Worm (Caenorhabditis elegans) whole organism, young adult: ENCODE measurements around the gene lge-1.

Experiments used
- B0019.2 ChIP-seq: fragments of 200-800 bp; sonication (Bioruptor generic); conservative IDR thresholded peaks from 2 replicates; pipeline ENCODE4 v1.3.6; 2022; ENCODE audit warnings: missing genetic modification reagents, missing genetic modification characterization, missing compliant biosample characterization
- C06A6.2 ChIP-seq: fragments of 200-800 bp; sonication (Bioruptor generic); conservative IDR thresholded peaks from 2 replicates; pipeline ENCODE4 v1.3.6; 2022; ENCODE audit warnings: missing genetic modification characterization, missing compliant biosample characterization
- F22D6.2 ChIP-seq: sonication (generic microtip); optimal IDR thresholded peaks from 2 replicates; lab custom pipeline; 2016; ENCODE audit warnings: mild to moderate bottlenecking, missing genetic modification characterization, missing compliant biosample characterization
- F49E8.2 ChIP-seq: sonication (generic microtip); optimal IDR thresholded peaks from 3 replicates; lab custom pipeline; 2017; ENCODE audit warnings: missing genetic modification characterization, mild to moderate bottlenecking, missing compliant biosample characterization, antibody characterized with exemption, moderate library complexity; ENCODE audit not compliant: insufficient read depth
- F55B11.4 ChIP-seq: sonication (generic microtip); optimal IDR thresholded peaks from 2 replicates; lab custom pipeline; 2016; ENCODE audit warnings: missing compliant biosample characterization, missing genetic modification characterization, borderline replicate concordance; ENCODE audit not compliant: insufficient read depth
- K11D2.4 ChIP-seq: fragments of 200-800 bp; sonication (Bioruptor generic); IDR thresholded peaks from 2 replicates; pipeline ENCODE4 v1.3.6; 2022; ENCODE audit warnings: missing genetic modification reagents, missing genetic modification characterization, missing compliant biosample characterization
- Y53G8AR.9 ChIP-seq: fragments of 200-800 bp; sonication (Bioruptor generic); conservative IDR thresholded peaks from 2 replicates; pipeline ENCODE4 v1.3.6; 2022; ENCODE audit warnings: missing genetic modification reagents, missing genetic modification characterization, missing compliant biosample characterization
- aptf-2 ChIP-seq: fragments of 200-800 bp; sonication (Bioruptor generic); conservative IDR thresholded peaks from 2 replicates; pipeline ENCODE4 v1.3.6; 2022; ENCODE audit warnings: missing genetic modification reagents, missing genetic modification characterization, missing compliant biosample characterization
- bed-1 ChIP-seq: fragments of 200-800 bp; sonication (Bioruptor generic); IDR thresholded peaks from 2 replicates; pipeline ENCODE4 v1.3.6; 2022; ENCODE audit warnings: missing genetic modification reagents, missing genetic modification characterization, missing compliant biosample characterization
- bed-2 ChIP-seq: fragments of 200-800 bp; sonication (Bioruptor generic); IDR thresholded peaks from 2 replicates; pipeline ENCODE4 v1.3.6; 2022; ENCODE audit warnings: missing genetic modification reagents, missing genetic modification characterization, missing compliant biosample characterization
- ccch-3 ChIP-seq: fragments of 200-800 bp; sonication (Bioruptor generic); optimal IDR thresholded peaks from 2 replicates; lab custom pipeline; 2018; ENCODE audit warnings: mild to moderate bottlenecking, missing genetic modification characterization, missing compliant biosample characterization
- cebp-1 ChIP-seq, 2 experiments: fragments of 200-800 bp in 1 of 2; sonication (Bioruptor generic) in 1 of 2; sonication (generic microtip) in 1 of 2; IDR thresholded peaks in 1 of 2; optimal IDR thresholded peaks in 1 of 2; 2 replicates each; pipeline versions ENCODE4 v1.3.6 to Lab custom; 2017 to 2022; ENCODE audit warnings: missing compliant biosample characterization in 2 of 2, missing genetic modification characterization in 2 of 2, mild to moderate bottlenecking in 1 of 2, missing genetic modification reagents in 1 of 2, moderate library complexity in 1 of 2
- cebp-2 ChIP-seq: fragments of 200-800 bp; sonication (Bioruptor generic); IDR thresholded peaks from 2 replicates; pipeline ENCODE4 v1.3.6; 2022; ENCODE audit warnings: missing genetic modification characterization, missing compliant biosample characterization
- ceh-58 ChIP-seq: fragments of 200-800 bp; sonication (Bioruptor generic); IDR thresholded peaks from 2 replicates; pipeline ENCODE4 v1.3.6; 2022; ENCODE audit warnings: missing genetic modification characterization, missing compliant biosample characterization
- chd-7 ChIP-seq: sonication (generic microtip); optimal IDR thresholded peaks from 2 replicates; lab custom pipeline; 2016; ENCODE audit warnings: mild to moderate bottlenecking, missing genetic modification characterization, moderate library complexity, missing compliant biosample characterization
- dpff-1 ChIP-seq: sonication (generic microtip); optimal IDR thresholded peaks from 2 replicates; lab custom pipeline; 2017; ENCODE audit warnings: mild to moderate bottlenecking, missing genetic modification characterization, missing compliant biosample characterization
- dpl-1 ChIP-seq: fragments of 150-350 bp; optimal IDR thresholded peaks from 2 replicates; lab custom pipeline; 2014; ENCODE audit warnings: missing biosample characterization, missing genetic modification reagents, missing genetic modification characterization
- efl-1 ChIP-seq: fragments of 150-350 bp; optimal IDR thresholded peaks from 2 replicates; lab custom pipeline; 2014; ENCODE audit warnings: missing biosample characterization, missing genetic modification reagents, missing genetic modification characterization
- egl-44 ChIP-seq: fragments of 200-800 bp; sonication (Bioruptor generic); IDR thresholded peaks from 2 replicates; pipeline ENCODE4 v1.3.6; 2022; ENCODE audit warnings: missing genetic modification reagents, missing genetic modification characterization, missing compliant biosample characterization
- ets-4 ChIP-seq: fragments of 200-800 bp; sonication (Bioruptor generic); optimal IDR thresholded peaks from 2 replicates; lab custom pipeline; 2018; ENCODE audit warnings: mild to moderate bottlenecking, missing genetic modification characterization, missing compliant biosample characterization
- gei-17 ChIP-seq: fragments of 200-800 bp; sonication (Bioruptor generic); optimal IDR thresholded peaks from 2 replicates; lab custom pipeline; 2018; ENCODE audit warnings: mild to moderate bottlenecking, missing genetic modification characterization, missing compliant biosample characterization
- hlh-12 ChIP-seq: sonication (generic microtip); optimal IDR thresholded peaks from 2 replicates; lab custom pipeline; 2016; ENCODE audit warnings: missing genetic modification characterization, missing compliant biosample characterization
- hmg-1.2 ChIP-seq: fragments of 200-800 bp; sonication (Bioruptor generic); IDR thresholded peaks from 2 replicates; pipeline ENCODE4 v1.3.6; 2022; ENCODE audit warnings: missing genetic modification reagents, missing genetic modification characterization, missing compliant biosample characterization
- hmg-20 ChIP-seq: fragments of 200-800 bp; sonication (Bioruptor generic); IDR thresholded peaks from 2 replicates; pipeline ENCODE4 v1.3.6; 2022; ENCODE audit warnings: missing genetic modification reagents, missing genetic modification characterization, missing compliant biosample characterization
- hrde-1 ChIP-seq: sonication (generic microtip); optimal IDR thresholded peaks from 2 replicates; lab custom pipeline; 2016; ENCODE audit warnings: missing genetic modification characterization, mild to moderate bottlenecking, missing compliant biosample characterization, moderate library complexity, missing genotype, missing genetic modification reagents, borderline replicate concordance
- lin-26 ChIP-seq: fragments of 200-800 bp; sonication (Bioruptor generic); IDR thresholded peaks from 2 replicates; pipeline ENCODE4 v1.3.6; 2022; ENCODE audit warnings: missing genetic modification reagents, missing genetic modification characterization, missing compliant biosample characterization
- lin-54 ChIP-seq: fragments of 200-800 bp; sonication (Bioruptor generic); optimal IDR thresholded peaks from 2 replicates; lab custom pipeline; 2018; ENCODE audit warnings: mild to moderate bottlenecking, missing genetic modification characterization, missing compliant biosample characterization
- lir-1 ChIP-seq: fragments of 200-800 bp; sonication (Bioruptor generic); conservative IDR thresholded peaks from 2 replicates; pipeline ENCODE4 v1.3.6; 2022; ENCODE audit warnings: missing genetic modification reagents, missing genetic modification characterization, missing compliant biosample characterization
- mxl-1 ChIP-seq: sonication (generic microtip); optimal IDR thresholded peaks from 2 replicates; lab custom pipeline; 2016; ENCODE audit warnings: missing genetic modification characterization, missing compliant biosample characterization
- nhr-120 ChIP-seq: fragments of 200-800 bp; sonication (Bioruptor generic); IDR thresholded peaks from 2 replicates; pipeline ENCODE4 v1.3.6; 2022; ENCODE audit warnings: missing genetic modification characterization, missing compliant biosample characterization
- nhr-27 ChIP-seq: fragments of 200-800 bp; sonication (Bioruptor generic); optimal IDR thresholded peaks from 2 replicates; lab custom pipeline; 2018; ENCODE audit warnings: mild to moderate bottlenecking, missing genetic modification characterization, moderate library complexity, missing compliant biosample characterization
- nhr-80 ChIP-seq: sonication (generic microtip); optimal IDR thresholded peaks from 2 replicates; lab custom pipeline; 2016; ENCODE audit warnings: missing genetic modification characterization, missing compliant biosample characterization
- nhr-90 ChIP-seq: sonication (generic microtip); optimal IDR thresholded peaks from 2 replicates; lab custom pipeline; 2016; ENCODE audit warnings: missing genotype, mild to moderate bottlenecking, missing genetic modification characterization, missing compliant biosample characterization
- rcor-1 ChIP-seq: fragments of 200-800 bp; sonication (Bioruptor generic); IDR thresholded peaks from 2 replicates; pipeline ENCODE4 v1.3.6; 2022; ENCODE audit warnings: missing genetic modification reagents, missing genetic modification characterization, missing compliant biosample characterization
- rec-8 ChIP-seq, 2 experiments: sonication (generic microtip); optimal IDR thresholded peaks; 2 replicates each; lab custom pipeline; 2016; ENCODE audit warnings: mild to moderate bottlenecking in 2 of 2, missing genetic modification characterization in 2 of 2, missing genetic modification reagents in 2 of 2, missing genotype in 2 of 2, missing biosample characterization in 1 of 2, missing compliant biosample characterization in 1 of 2, moderate library complexity in 1 of 2
- repo-1 ChIP-seq: sonication (generic microtip); optimal IDR thresholded peaks from 2 replicates; lab custom pipeline; 2017; ENCODE audit warnings: mild to moderate bottlenecking, missing genetic modification characterization, missing compliant biosample characterization
- rpc-1 ChIP-seq, 2 experiments: fragments of 150-350 bp in 1 of 2; sonication (generic microtip) in 1 of 2; optimal IDR thresholded peaks; 2 replicates each; lab custom pipeline; 2014 to 2018; ENCODE audit warnings: missing biosample characterization in 1 of 2, missing genetic modification characterization in 1 of 2, missing genetic modification reagents in 1 of 2, missing genotype in 1 of 2
- sdz-38 ChIP-seq: sonication (generic microtip); optimal IDR thresholded peaks from 2 replicates; lab custom pipeline; 2016; ENCODE audit warnings: missing genotype, missing genetic modification characterization, missing compliant biosample characterization
- snpc-3.4 ChIP-seq: sonication (generic microtip); optimal IDR thresholded peaks from 2 replicates; lab custom pipeline; 2017; ENCODE audit warnings: missing genetic modification characterization, mild to moderate bottlenecking, missing compliant biosample characterization, antibody characterized with exemption, moderate library complexity, missing genotype, missing genetic modification reagents
- tbx-9 ChIP-seq: sonication (generic microtip); optimal IDR thresholded peaks from 2 replicates; lab custom pipeline; 2016; ENCODE audit warnings: borderline replicate concordance, missing genetic modification characterization, inconsistent platforms, missing compliant biosample characterization
- unc-62 ChIP-seq: fragments of 150-350 bp; optimal IDR thresholded peaks from 2 replicates; lab custom pipeline; 2014; ENCODE audit warnings: missing biosample characterization, missing genetic modification reagents, missing genetic modification characterization
- ztf-18 ChIP-seq: sonication (generic microtip); optimal IDR thresholded peaks from 2 replicates; lab custom pipeline; 2016; ENCODE audit warnings: missing genotype, mild to moderate bottlenecking, missing genetic modification characterization, missing compliant biosample characterization
- ztf-26 ChIP-seq: sonication (generic microtip); optimal IDR thresholded peaks from 2 replicates; lab custom pipeline; 2017; ENCODE audit warnings: missing genetic modification characterization, missing compliant biosample characterization

The lge-1 gene

ce11 chrX:11012337-11012736 lies 46.0 kb downstream of the lge-1 start, which contains the start of gene F58A3.3:
TSS of gene F58A3.3 (plus strand) at chrX:11012637.
- TF ChIP-seq gei-17 (GFP tag; lab: Kevin White, UChicago) (no peak), snpc-3.4 (no peak), ztf-26 (no peak), repo-1 (tag; lab: Kevin White, UChicago) (no peak), hrde-1 (tag; lab: Kevin White, UChicago) (no peak), rcor-1 (GFP tag; lab: Robert Waterston, UW) (no peak), nhr-90 (tag; lab: Kevin White, UChicago) (no peak), ceh-58 (GFP tag; lab: Robert Waterston, UW) (no peak), mxl-1 (tag; lab: Kevin White, UChicago) (no peak), ztf-18 (tag; lab: Kevin White, UChicago) (no peak), nhr-120 (GFP tag; lab: Robert Waterston, UW) (no peak), tbx-9 (tag; lab: Kevin White, UChicago) (no peak), lin-26 (no peak), cebp-2 (GFP tag; lab: Robert Waterston, UW) (no peak), cebp-1 (GFP tag; IDR thresholded peaks at IDR 0.05; lab: Robert Waterston, UW) (no peak), cebp-1 (tag; optimal IDR thresholded peaks at IDR 0.05; lab: Kevin White, UChicago) (no peak), lin-54 (GFP tag; lab: Kevin White, UChicago) (no peak)
- TF ChIP-seq, all 124 proteins: peak for 0

- TF ChIP-seq K11D2.4 (no peak), sdz-38 (tag; lab: Kevin White, UChicago) (no peak), tbx-9 (tag; lab: Kevin White, UChicago) (no peak), chd-7 (tag; lab: Kevin White, UChicago) (no peak), hlh-12 (no peak), F55B11.4 (tag; lab: Kevin White, UChicago) (no peak), rpc-1 (optimal IDR thresholded peaks at IDR 0.05; lab: Kevin White, UChicago) (no peak), rpc-1 (tag; optimal IDR thresholded peaks at IDR 0.05; lab: Kevin White, UChicago) (no peak), rec-8 (tag; optimal IDR thresholded peaks at IDR 0.05; lab: Kevin White, UChicago) (no peak), C06A6.2 (no peak), hmg-20 (GFP tag; lab: Robert Waterston, UW) (no peak), ets-4 (GFP tag; lab: Kevin White, UChicago) (no peak), snpc-3.4 (no peak), nhr-80 (tag; lab: Kevin White, UChicago) (no peak), nhr-27 (no peak), F49E8.2 (no peak), bed-2 (GFP tag; lab: Robert Waterston, UW) (no peak), efl-1 (GFP tag; lab: Kevin White, UChicago) (no peak), repo-1 (tag; lab: Kevin White, UChicago) (no peak), rcor-1 (GFP tag; lab: Robert Waterston, UW) (no peak), Y53G8AR.9 (GFP tag; lab: Robert Waterston, UW) (no peak)
- TF ChIP-seq, all 124 proteins: peak for 0
Observed at ce11 chrX:11014394-11015280, 48.3 kb downstream of the lge-1 start.

- no peak for TF ChIP-seq F22D6.2 (tag; lab: Kevin White, UChicago)
- TF ChIP-seq bed-1 (GFP tag; lab: Robert Waterston, UW): no peak
- TF ChIP-seq unc-62 (GFP tag; lab: Kevin White, UChicago): no peak
- no peak for TF ChIP-seq dpl-1 (GFP tag; lab: Kevin White, UChicago)
- TF ChIP-seq hmg-1.2 (GFP tag; lab: Robert Waterston, UW): no peak
- no peak for TF ChIP-seq egl-44
- no peak for TF ChIP-seq nhr-80 (tag; lab: Kevin White, UChicago)
- TF ChIP-seq B0019.2 (GFP tag; lab: Robert Waterston, UW): no peak
- TF ChIP-seq lir-1 (GFP tag; lab: Robert Waterston, UW): no peak
- TF ChIP-seq aptf-2 (GFP tag; lab: Robert Waterston, UW): no peak
- no peak for TF ChIP-seq hmg-20 (GFP tag; lab: Robert Waterston, UW)
- no peak for TF ChIP-seq dpff-1 (tag; lab: Kevin White, UChicago)
- TF ChIP-seq ccch-3 (GFP tag; lab: Kevin White, UChicago): no peak
Observed at ce11 chrX:11016100-11016499, 49.7 kb downstream of the lge-1 start, which contains the start of gene egl-15. TSS of gene egl-15 (plus strand) at chrX:11016400.
